Worm (Caenorhabditis elegans) whole organism, L1 larva: Measurements from ENCODE around the gene mdt-15.
A peak's percentile ranks its signal among the peaks of the same experiment; 100 is the strongest.

Experiments used
- C04F5.9 ChIP-seq: sonication (generic microtip); optimal IDR thresholded peaks from 2 replicates; lab custom pipeline; 2016; ENCODE audit warnings: missing genetic modification characterization, missing compliant biosample characterization
- C16A3.4 ChIP-seq: fragments of 150-350 bp; optimal IDR thresholded peaks from 2 replicates; lab custom pipeline; 2014; ENCODE audit warnings: missing biosample characterization, missing genetic modification characterization
- Y116A8C.19 ChIP-seq: sonication (generic microtip); optimal IDR thresholded peaks from 2 replicates; lab custom pipeline; 2016; ENCODE audit warnings: missing compliant biosample characterization, missing genetic modification characterization, borderline replicate concordance
- aha-1 ChIP-seq: fragments of 150-350 bp; optimal IDR thresholded peaks from 2 replicates; lab custom pipeline; 2014; ENCODE audit warnings: missing biosample characterization, missing genetic modification characterization
- ama-1 ChIP-seq: fragments of 150-350 bp; optimal IDR thresholded peaks from 2 replicates; lab custom pipeline; 2014
- blmp-1 ChIP-seq: fragments of 150-350 bp; optimal IDR thresholded peaks from 2 replicates; lab custom pipeline; 2014; ENCODE audit warnings: missing biosample characterization, missing genetic modification characterization
- ceh-82 ChIP-seq, 3 experiments: fragments of 150-350 bp in 1 of 3; sonication (generic microtip) in 2 of 3; optimal IDR thresholded peaks; 2 replicates each; lab custom pipeline; 2014 to 2017; ENCODE audit warnings: missing biosample characterization in 3 of 3, missing genetic modification characterization in 3 of 3
- ceh-88 ChIP-seq: fragments of 200-800 bp; sonication (Bioruptor generic); IDR thresholded peaks from 2 replicates; pipeline ENCODE4 v1.3.6; 2022; ENCODE audit warnings: missing genetic modification characterization, missing compliant biosample characterization
- ceh-90 ChIP-seq: sonication (generic microtip); optimal IDR thresholded peaks from 2 replicates; lab custom pipeline; 2016; ENCODE audit warnings: missing genetic modification characterization, missing compliant biosample characterization
- dpl-1 ChIP-seq, 3 experiments: fragments of 150-350 bp in 2 of 3; sonication (generic microtip) in 1 of 3; optimal IDR thresholded peaks; 2 replicates each; lab custom pipeline; 2014 to 2017; ENCODE audit warnings: missing biosample characterization in 3 of 3, missing genetic modification characterization in 3 of 3, missing genetic modification reagents in 3 of 3
- dsc-1 ChIP-seq: sonication (generic microtip); optimal IDR thresholded peaks from 2 replicates; lab custom pipeline; 2016; ENCODE audit warnings: mild to moderate bottlenecking, missing genetic modification characterization, missing compliant biosample characterization
- efl-1 ChIP-seq, 4 experiments: fragments of 150-350 bp; optimal IDR thresholded peaks in 3 of 4; peaks in 1 of 4; 1 replicate in 1 of 4; 2 replicates in 3 of 4; lab custom pipeline; 2014; ENCODE audit warnings: missing biosample characterization in 2 of 4, missing genetic modification characterization in 2 of 4, missing genetic modification reagents in 2 of 4
- elt-3 ChIP-seq, 6 experiments: fragments of 150-350 bp in 1 of 6; sonication (generic microtip); optimal IDR thresholded peaks; 2 replicates each; lab custom pipeline; 2017 to 2018; ENCODE audit warnings: missing biosample characterization in 6 of 6, missing genetic modification characterization in 6 of 6, inconsistent platforms in 1 of 6
- ets-5 ChIP-seq: fragments of 200-800 bp; sonication (Bioruptor generic); IDR thresholded peaks from 2 replicates; pipeline ENCODE4 v1.3.6; 2022; ENCODE audit warnings: missing genetic modification characterization, missing compliant biosample characterization
- fkh-10 ChIP-seq: sonication (generic microtip); optimal IDR thresholded peaks from 2 replicates; lab custom pipeline; 2017; ENCODE audit warnings: missing biosample characterization, missing genetic modification reagents, missing genetic modification characterization
- fkh-8 ChIP-seq: sonication (generic microtip); optimal IDR thresholded peaks from 2 replicates; lab custom pipeline; 2016; ENCODE audit warnings: mild to moderate bottlenecking, missing genetic modification characterization, missing compliant biosample characterization
- fos-1 ChIP-seq: fragments of 150-350 bp; optimal IDR thresholded peaks from 2 replicates; lab custom pipeline; 2014; ENCODE audit warnings: missing biosample characterization, missing genetic modification characterization
- grh-1 ChIP-seq: fragments of 200-800 bp; sonication (Bioruptor generic); IDR thresholded peaks from 2 replicates; pipeline ENCODE4 v1.3.6; 2022; ENCODE audit warnings: missing genetic modification reagents, missing genetic modification characterization, missing compliant biosample characterization
- hpl-2 ChIP-seq: fragments of 150-350 bp; optimal IDR thresholded peaks from 2 replicates; lab custom pipeline; 2014; ENCODE audit warnings: missing biosample characterization, missing genetic modification reagents, missing genetic modification characterization
- irx-1 ChIP-seq: sonication (generic microtip); optimal IDR thresholded peaks from 2 replicates; lab custom pipeline; 2016; ENCODE audit warnings: missing genetic modification characterization, missing compliant biosample characterization
- lin-14 ChIP-seq: fragments of 200-800 bp; sonication (Bioruptor generic); optimal IDR thresholded peaks from 2 replicates; lab custom pipeline; 2018; ENCODE audit warnings: mild to moderate bottlenecking, missing genetic modification characterization, moderate library complexity, missing compliant biosample characterization
- lin-15B ChIP-seq: fragments of 150-350 bp; sonication (generic microtip); optimal IDR thresholded peaks from 3 replicates; lab custom pipeline; 2014; ENCODE audit warnings: missing biosample characterization, missing genetic modification characterization
- lin-35 ChIP-seq, 2 experiments: fragments of 150-350 bp; optimal IDR thresholded peaks; 2 replicates each; lab custom pipeline; 2014; ENCODE audit warnings: missing biosample characterization in 2 of 2, missing genetic modification characterization in 2 of 2, missing genetic modification reagents in 2 of 2
- lsy-2 ChIP-seq, 2 experiments: fragments of 150-350 bp; optimal IDR thresholded peaks; 2 replicates each; lab custom pipeline; 2014; ENCODE audit warnings: missing biosample characterization in 2 of 2, missing genetic modification characterization in 2 of 2
- mab-9 ChIP-seq: fragments of 200-800 bp; sonication (Bioruptor generic); IDR thresholded peaks from 2 replicates; pipeline ENCODE4 v1.3.6; 2022; ENCODE audit warnings: missing genetic modification reagents, missing genetic modification characterization, missing compliant biosample characterization
- mdl-1 ChIP-seq, 2 experiments: fragments of 150-350 bp; optimal IDR thresholded peaks; 2 replicates each; lab custom pipeline; 2014 to 2017; ENCODE audit warnings: missing biosample characterization in 2 of 2, missing genetic modification characterization in 2 of 2, inconsistent platforms in 1 of 2
- mep-1 ChIP-seq: fragments of 150-350 bp; optimal IDR thresholded peaks from 2 replicates; lab custom pipeline; 2014; ENCODE audit warnings: missing biosample characterization, missing genetic modification characterization
- nhr-19 ChIP-seq: fragments of 200-800 bp; sonication (Bioruptor generic); conservative IDR thresholded peaks from 2 replicates; pipeline ENCODE4 v1.3.6; 2022; ENCODE audit warnings: missing genetic modification characterization, missing compliant biosample characterization
- nhr-20 ChIP-seq: sonication (generic microtip); optimal IDR thresholded peaks from 2 replicates; lab custom pipeline; 2016; ENCODE audit warnings: mild to moderate bottlenecking, missing genetic modification characterization, missing compliant biosample characterization
- nhr-47 ChIP-seq: sonication (generic microtip); optimal IDR thresholded peaks from 2 replicates; lab custom pipeline; 2016; ENCODE audit warnings: mild to moderate bottlenecking, missing genetic modification characterization, moderate library complexity, missing compliant biosample characterization
- nhr-71 ChIP-seq: sonication (generic microtip); optimal IDR thresholded peaks from 2 replicates; lab custom pipeline; 2016; ENCODE audit warnings: mild to moderate bottlenecking, missing genetic modification characterization, moderate library complexity, missing compliant biosample characterization
- nhr-85 ChIP-seq: sonication (generic microtip); peaks from one replicate; lab custom pipeline; 2016; ENCODE audit warnings: missing genetic modification characterization, inconsistent platforms, missing compliant biosample characterization
- nhr-90 ChIP-seq: sonication (generic microtip); optimal IDR thresholded peaks from 2 replicates; lab custom pipeline; 2016; ENCODE audit warnings: mild to moderate bottlenecking, missing genetic modification characterization, missing compliant biosample characterization; ENCODE audit not compliant: poor library complexity
- pag-3 ChIP-seq: sonication (generic microtip); optimal IDR thresholded peaks from 2 replicates; lab custom pipeline; 2017; ENCODE audit warnings: missing genetic modification characterization, mild to moderate bottlenecking, missing compliant biosample characterization, antibody characterized with exemption, borderline replicate concordance; ENCODE audit not compliant: insufficient read depth
- snu-23 ChIP-seq: sonication (generic microtip); optimal IDR thresholded peaks from 2 replicates; lab custom pipeline; 2016; ENCODE audit warnings: missing genetic modification characterization, missing compliant biosample characterization
- sox-4 ChIP-seq: sonication (generic microtip); optimal IDR thresholded peaks from 2 replicates; lab custom pipeline; 2016; ENCODE audit warnings: missing genetic modification characterization, missing compliant biosample characterization
- sptf-1 ChIP-seq: fragments of 150-350 bp; optimal IDR thresholded peaks from 2 replicates; lab custom pipeline; 2014; ENCODE audit warnings: missing biosample characterization, missing genetic modification characterization
- sup-37 ChIP-seq: fragments of 200-800 bp; sonication (Bioruptor generic); optimal IDR thresholded peaks from 2 replicates; lab custom pipeline; 2018; ENCODE audit warnings: mild to moderate bottlenecking, missing genetic modification characterization, missing compliant biosample characterization
- swsn-7 ChIP-seq: sonication (generic microtip); optimal IDR thresholded peaks from 2 replicates; lab custom pipeline; 2016; ENCODE audit warnings: missing genetic modification characterization, missing compliant biosample characterization
- tbx-2 ChIP-seq: sonication (generic microtip); optimal IDR thresholded peaks from 2 replicates; lab custom pipeline; 2016; ENCODE audit warnings: missing genetic modification characterization, missing compliant biosample characterization
- unc-30 ChIP-seq: sonication (generic microtip); optimal IDR thresholded peaks from 2 replicates; lab custom pipeline; 2017; ENCODE audit warnings: missing biosample characterization, missing genetic modification characterization
- unc-62 ChIP-seq: fragments of 150-350 bp; optimal IDR thresholded peaks from 2 replicates; lab custom pipeline; 2014; ENCODE audit warnings: missing biosample characterization, missing genetic modification reagents, missing genetic modification characterization
- vab-15 ChIP-seq: sonication (generic microtip); optimal IDR thresholded peaks from 2 replicates; lab custom pipeline; 2017; ENCODE audit warnings: missing genotype, mild to moderate bottlenecking, missing genetic modification characterization, missing compliant biosample characterization
- xbp-1 ChIP-seq: sonication (generic microtip); optimal IDR thresholded peaks from 2 replicates; lab custom pipeline; 2016; ENCODE audit warnings: missing genetic modification characterization, missing compliant biosample characterization
- zag-1 ChIP-seq: fragments of 150-350 bp; optimal IDR thresholded peaks from 2 replicates; lab custom pipeline; 2014; ENCODE audit warnings: missing biosample characterization, missing genetic modification characterization
- zip-4 ChIP-seq: fragments of 200-800 bp; sonication (Bioruptor generic); optimal IDR thresholded peaks from 2 replicates; lab custom pipeline; 2018; ENCODE audit warnings: mild to moderate bottlenecking, missing genetic modification characterization, moderate library complexity, missing compliant biosample characterization
- ztf-11 ChIP-seq, 2 experiments: sonication (generic microtip); optimal IDR thresholded peaks; 2 replicates each; lab custom pipeline; 2016 to 2017; ENCODE audit warnings: missing genetic modification characterization in 2 of 2, missing biosample characterization in 1 of 2, missing compliant biosample characterization in 1 of 2

Gene mdt-15

DNA sequence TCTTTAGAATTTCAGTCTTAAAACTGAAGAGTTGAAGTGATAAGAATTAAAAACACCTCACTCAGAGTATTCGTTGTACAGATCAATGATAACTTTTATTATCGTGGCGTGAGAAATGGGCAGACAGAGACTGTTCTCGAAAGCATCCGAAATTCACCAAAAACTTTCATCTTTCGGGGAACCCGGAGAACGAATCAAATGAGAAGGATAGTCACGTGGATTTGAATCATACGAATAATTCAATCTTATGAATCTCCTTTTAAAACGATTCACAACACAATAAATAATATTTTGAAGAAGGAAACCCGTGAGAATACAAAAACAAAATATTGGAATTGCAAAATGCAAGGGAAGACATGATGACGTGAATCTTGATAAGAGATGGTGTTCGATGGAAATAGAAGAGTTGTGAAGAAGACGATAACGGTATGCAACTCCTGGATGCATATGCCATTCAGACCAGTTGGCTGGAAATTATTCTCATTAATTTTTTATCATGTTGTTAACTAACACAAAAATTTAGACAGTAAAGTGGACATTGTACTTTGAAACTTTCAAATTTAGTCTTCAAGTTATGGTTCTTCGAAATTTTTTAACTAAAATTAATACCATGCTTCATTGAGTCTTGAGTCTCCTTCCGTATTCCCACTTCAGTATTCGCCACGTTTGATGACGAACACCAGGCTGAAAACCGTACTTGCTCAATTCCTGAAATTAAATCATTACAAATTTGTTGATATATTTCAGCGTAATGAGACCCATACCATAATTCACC is 43.5 kb upstream of the mdt-15 start (continued):
- TF ChIP-seq fkh-10 (GFP tag; lab: Kevin White, UChicago) (no peak), sptf-1 (tag; lab: Kevin White, UChicago) (no peak), ceh-88 (GFP tag; lab: Robert Waterston, UW) (no peak), hpl-2 (GFP tag; lab: Kevin White, UChicago) (no peak), dsc-1 (tag; lab: Kevin White, UChicago) (no peak), ztf-11 (tag; optimal IDR thresholded peaks at IDR 0.05; lab: Kevin White, UChicago) (no peak), C04F5.9 (no peak), nhr-85 (tag; lab: Kevin White, UChicago) (peak; percentile 38), lin-15B (tag; lab: Kevin White, UChicago) (no peak), sup-37 (GFP tag; lab: Kevin White, UChicago) (no peak), fos-1 (tag; lab: Kevin White, UChicago) (no peak), mab-9 (GFP tag; lab: Robert Waterston, UW) (no peak), efl-1 (optimal IDR thresholded peaks at IDR 0.05; lab: Kevin White, UChicago) (no peak), efl-1 (GFP tag; optimal IDR thresholded peaks at IDR 0.05 in 1 of 2; lab: Kevin White, UChicago) (peak in 1 of 2 experiments; percentile 78), lsy-2 (tag; optimal IDR thresholded peaks at IDR 0.05; lab: Kevin White, UChicago) (no peak), sox-4 (no peak), lin-14 (GFP tag; lab: Kevin White, UChicago) (peak; percentile 31), zag-1 (tag; lab: Kevin White, UChicago) (no peak), fkh-8 (tag; lab: Kevin White, UChicago) (no peak), unc-62 (GFP tag; lab: Kevin White, UChicago) (no peak), ama-1 (no peak), C16A3.4 (tag; lab: Kevin White, UChicago) (no peak), ets-5 (GFP tag; lab: Robert Waterston, UW) (no peak), irx-1 (tag; lab: Kevin White, UChicago) (no peak), Y116A8C.19 (tag; lab: Kevin White, UChicago) (no peak), zip-4 (GFP tag; lab: Kevin White, UChicago) (no peak), pag-3 (tag; lab: Kevin White, UChicago) (no peak), ceh-90 (no peak), xbp-1 (no peak), mdl-1 (tag; optimal IDR thresholded peaks at IDR 0.05; lab: Kevin White, UChicago) (peak in 1 of 2 experiments; percentile 0), aha-1 (tag; lab: Kevin White, UChicago) (no peak), unc-30 (tag; lab: Kevin White, UChicago) (no peak), ceh-82 (tag; optimal IDR thresholded peaks at IDR 0.05; lab: Kevin White, UChicago) (no peak), tbx-2 (tag; lab: Kevin White, UChicago) (no peak)

DNA sequence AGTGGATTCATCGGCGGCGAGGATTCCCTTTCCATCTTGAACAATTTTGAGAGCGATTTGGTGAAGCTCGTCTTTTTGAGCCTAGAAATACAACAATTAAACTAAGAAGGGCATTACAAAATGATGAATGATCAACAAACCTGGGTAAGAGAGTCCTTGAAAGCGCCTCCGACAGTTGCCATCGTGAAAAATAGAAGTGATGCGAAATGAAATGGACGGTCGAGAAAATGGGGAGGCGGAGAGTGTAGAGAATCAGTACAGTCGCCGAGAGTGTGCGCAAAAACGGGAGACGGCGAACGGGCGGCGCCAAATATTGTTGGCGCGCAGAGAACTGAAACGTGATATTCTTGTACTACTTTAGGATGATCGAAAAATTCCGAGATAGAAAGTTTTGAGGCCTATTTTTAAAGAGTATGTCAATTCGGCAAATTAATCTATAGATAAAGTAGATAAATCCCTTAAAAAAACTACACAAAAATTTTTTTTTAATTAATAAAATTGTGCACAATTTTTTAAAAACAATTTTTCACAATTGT is 42.7 kb upstream of the mdt-15 start, which contains the start of gene aldo-2:
TSS of gene aldo-2 (minus strand) at position 486 of the 536 bp plus-strand sequence.
- TF ChIP-seq lin-14 (GFP tag; lab: Kevin White, UChicago) (peak; percentile 76), sup-37 (GFP tag; lab: Kevin White, UChicago) (no peak), mep-1 (tag; lab: Kevin White, UChicago) (peak; percentile 14), nhr-90 (peak; percentile 54), pag-3 (tag; lab: Kevin White, UChicago) (no peak), lin-35 (GFP tag; optimal IDR thresholded peaks at IDR 0.05; lab: Kevin White, UChicago) (peak; percentile 24 to 60), ztf-11 (tag; optimal IDR thresholded peaks at IDR 0.05; lab: Kevin White, UChicago) (no peak), efl-1 (optimal IDR thresholded peaks at IDR 0.05; lab: Kevin White, UChicago) (peak; percentile 22 to 30), efl-1 (GFP tag; optimal IDR thresholded peaks at IDR 0.05 in 1 of 2; lab: Kevin White, UChicago) (peak in 1 of 2 experiments; percentile 92), dpl-1 (GFP tag; optimal IDR thresholded peaks at IDR 0.05; lab: Kevin White, UChicago) (peak in 2 of 3 experiments; percentile 22 to 33), elt-3 (tag; optimal IDR thresholded peaks at IDR 0.05; lab: Kevin White, UChicago) (peak in 1 of 6 experiments; percentile 30), swsn-7 (tag; lab: Kevin White, UChicago) (no peak), tbx-2 (tag; lab: Kevin White, UChicago) (peak; percentile 22), blmp-1 (tag; lab: Kevin White, UChicago) (peak; percentile 64), nhr-85 (tag; lab: Kevin White, UChicago) (peak; percentile 84), snu-23 (peak; percentile 57), dsc-1 (tag; lab: Kevin White, UChicago) (no peak), nhr-19 (GFP tag; lab: Robert Waterston, UW) (peak; percentile 6; the same call in 1 of the 2 replicates), grh-1 (GFP tag; lab: Robert Waterston, UW) (0 out of 2 replicates have a peak, but pooled peaks have one; percentile 5), nhr-71 (tag; lab: Kevin White, UChicago) (peak; percentile 11), ceh-82 (tag; optimal IDR thresholded peaks at IDR 0.05; lab: Kevin White, UChicago) (peak in 1 of 3 experiments; percentile 4), mdl-1 (tag; optimal IDR thresholded peaks at IDR 0.05; lab: Kevin White, UChicago) (peak in 1 of 2 experiments; percentile 40), nhr-47 (tag; lab: Kevin White, UChicago) (peak; percentile 15), nhr-20 (peak; percentile 31), ama-1 (peak; percentile 56), vab-15 (no peak)
